5 worm cellular contexts compared by ENCODE assay signal in genomic region chrII:11501956-11502355, ce11.
TF ChIP-seq lines count a peak whose summit lies in the region.

No protein-coding gene starts in this region.

TF ChIP-seq in whole organism, L1 larva, 84 proteins besides CTCF, POLR2A, EP300 and RAD21:
- peak; percentile 7 for TF ChIP-seq nhr-20 (tag; optimal IDR thresholded peaks at IDR 0.05; lab: Kevin White, UChicago)
- no peak for TF ChIP-seq mab-9 (GFP tag; IDR thresholded peaks at IDR 0.05; lab: Robert Waterston, UW)
- peak; percentile 28 to 96 (median 84) for TF ChIP-seq elt-3 (tag; optimal IDR thresholded peaks at IDR 0.05; lab: Kevin White, UChicago)
- peak; percentile 100 for TF ChIP-seq blmp-1 (tag; optimal IDR thresholded peaks at IDR 0.05; lab: Kevin White, UChicago)
TF ChIP-seq in whole organism, L1 larva: peak in this region for 3.

TF ChIP-seq in whole organism, L2 larva, 48 proteins besides CTCF, POLR2A, EP300 and RAD21:
- TF ChIP-seq ceh-82 (tag; optimal IDR thresholded peaks at IDR 0.05; lab: Kevin White, UChicago) (no peak), sma-9 (GFP tag; optimal IDR thresholded peaks at IDR 0.05; lab: Kevin White, UChicago) (peak; percentile 56), sma-9 (tag; optimal IDR thresholded peaks at IDR 0.05; lab: Kevin White, UChicago) (no peak), blmp-1 (tag; optimal IDR thresholded peaks at IDR 0.05; lab: Kevin White, UChicago; ENCODE audit: insufficient read depth) (peak; percentile 90), ama-1 (optimal IDR thresholded peaks at IDR 0.05; lab: Kevin White, UChicago) (no peak), crh-2 (tag; optimal IDR thresholded peaks at IDR 0.05; lab: Kevin White, UChicago) (peak; percentile 5), nhr-25 (tag; optimal IDR thresholded peaks at IDR 0.05; lab: Kevin White, UChicago) (peak; percentile 7), fos-1 (tag; optimal IDR thresholded peaks at IDR 0.05; lab: Kevin White, UChicago) (peak; percentile 36), lsy-2 (tag; optimal IDR thresholded peaks at IDR 0.05; lab: Kevin White, UChicago) (peak in 1 of 2 experiments; percentile 12), nhr-21 (tag; optimal IDR thresholded peaks at IDR 0.05; lab: Kevin White, UChicago) (peak; percentile 84)

TF ChIP-seq in whole organism, L3 larva, 47 proteins besides CTCF, POLR2A, EP300 and RAD21:
- TF ChIP-seq nhr-43 (tag; optimal IDR thresholded peaks at IDR 0.05; lab: Kevin White, UChicago; ENCODE audit: poor library complexity, severe bottlenecking) (peak; percentile 81), aly-2 (tag; optimal IDR thresholded peaks at IDR 0.05; lab: Kevin White, UChicago) (no peak), nhr-23 (tag; optimal IDR thresholded peaks at IDR 0.05; lab: Kevin White, UChicago) (peak; percentile 49), ama-1 (optimal IDR thresholded peaks at IDR 0.05; lab: Kevin White, UChicago) (no peak), nhr-77 (tag; optimal IDR thresholded peaks at IDR 0.05; lab: Kevin White, UChicago) (no peak), lin-39 (tag; optimal IDR thresholded peaks at IDR 0.05; lab: Kevin White, UChicago) (no peak), egl-5 (tag; optimal IDR thresholded peaks at IDR 0.05; lab: Kevin White, UChicago) (no peak), nhr-25 (tag; optimal IDR thresholded peaks at IDR 0.05; lab: Kevin White, UChicago) (peak; percentile 60), lin-15B (tag; optimal IDR thresholded peaks at IDR 0.05; lab: Kevin White, UChicago) (no peak), fkh-10 (GFP tag; optimal IDR thresholded peaks at IDR 0.05; lab: Kevin White, UChicago) (no peak), nhr-237 (tag; optimal IDR thresholded peaks at IDR 0.05; lab: Kevin White, UChicago) (no peak), tbx-2 (tag; optimal IDR thresholded peaks at IDR 0.05; lab: Kevin White, UChicago) (peak; percentile 39), daf-12 (tag; optimal IDR thresholded peaks at IDR 0.05; lab: Kevin White, UChicago) (no peak), unc-62 (GFP tag; optimal IDR thresholded peaks at IDR 0.05; lab: Kevin White, UChicago) (no peak), elt-3 (tag; optimal IDR thresholded peaks at IDR 0.05; lab: Kevin White, UChicago) (peak; percentile 98 to 100 (median 100))

TF ChIP-seq in whole organism, L4 larva, 104 proteins besides CTCF, POLR2A, EP300 and RAD21:
- no peak for TF ChIP-seq Y75B8A.6 (GFP tag; IDR thresholded peaks at IDR 0.05; lab: Robert Waterston, UW)
- no peak for TF ChIP-seq duxl-1 (tag; optimal IDR thresholded peaks at IDR 0.05; lab: Kevin White, UChicago; ENCODE audit: poor library complexity)
- TF ChIP-seq hlh-30 (tag; optimal IDR thresholded peaks at IDR 0.05; lab: Kevin White, UChicago; ENCODE audit: insufficient read depth): no peak
- no peak for TF ChIP-seq unc-62 (GFP tag; optimal IDR thresholded peaks at IDR 0.05 in 1 of 2; lab: Kevin White, UChicago)
- TF ChIP-seq unc-62 (tag; optimal IDR thresholded peaks at IDR 0.05; lab: Kevin White, UChicago): no peak
- TF ChIP-seq lin-29 (GFP tag; IDR thresholded peaks at IDR 0.05; lab: Robert Waterston, UW): no peak
- peak; percentile 86 for TF ChIP-seq nhr-28 (tag; optimal IDR thresholded peaks at IDR 0.05; lab: Kevin White, UChicago)
- no peak for TF ChIP-seq dve-1 (tag; optimal IDR thresholded peaks at IDR 0.05; lab: Kevin White, UChicago; ENCODE audit: insufficient read depth)
- TF ChIP-seq hif-1 (tag; optimal IDR thresholded peaks at IDR 0.05; lab: Kevin White, UChicago): no peak
- no peak for TF ChIP-seq nhr-42 (GFP tag; IDR thresholded peaks at IDR 0.05; lab: Robert Waterston, UW)
- peak in 1 of 2 experiments; percentile 54 for TF ChIP-seq mdl-1 (tag; optimal IDR thresholded peaks at IDR 0.05; lab: Kevin White, UChicago)
- TF ChIP-seq dpl-1 (GFP tag; optimal IDR thresholded peaks at IDR 0.05; lab: Kevin White, UChicago): no peak
- no peak for TF ChIP-seq rbr-2 (tag; optimal IDR thresholded peaks at IDR 0.05; lab: Kevin White, UChicago)
- no peak for TF ChIP-seq nhr-6 (tag; optimal IDR thresholded peaks at IDR 0.05; lab: Kevin White, UChicago)
- no peak for TF ChIP-seq fos-1 (tag; optimal IDR thresholded peaks at IDR 0.05; lab: Kevin White, UChicago)
- TF ChIP-seq spr-3 (GFP tag; optimal IDR thresholded peaks at IDR 0.05; lab: Kevin White, UChicago): no peak
- no peak for TF ChIP-seq vab-7 (GFP tag; IDR thresholded peaks at IDR 0.05; lab: Robert Waterston, UW)
- TF ChIP-seq dmd-9 (GFP tag; IDR thresholded peaks at IDR 0.05; lab: Robert Waterston, UW): no peak
- no peak for TF ChIP-seq daf-8 (GFP tag; IDR thresholded peaks at IDR 0.05; lab: Robert Waterston, UW)
- TF ChIP-seq zag-1 (tag; optimal IDR thresholded peaks at IDR 0.05; lab: Kevin White, UChicago): no peak
- TF ChIP-seq nhr-48 (tag; optimal IDR thresholded peaks at IDR 0.05; lab: Kevin White, UChicago): peak; percentile 28
- TF ChIP-seq ZK546.5 (tag; optimal IDR thresholded peaks at IDR 0.05; lab: Kevin White, UChicago): no peak
- TF ChIP-seq mxl-3 (GFP tag; optimal IDR thresholded peaks at IDR 0.05; lab: Kevin White, UChicago): peak; percentile 68
- TF ChIP-seq nhr-25 (tag; optimal IDR thresholded peaks at IDR 0.05; lab: Kevin White, UChicago; ENCODE audit: borderline replicate concordance, insufficient read depth): peak; percentile 6
- no peak for TF ChIP-seq saeg-2 (GFP tag; IDR thresholded peaks at IDR 0.05; lab: Robert Waterston, UW)
- TF ChIP-seq lin-39 (tag; optimal IDR thresholded peaks at IDR 0.05; lab: Kevin White, UChicago): no peak
- TF ChIP-seq Y5F2A.4 (GFP tag; optimal IDR thresholded peaks at IDR 0.05; lab: Kevin White, UChicago): no peak
- TF ChIP-seq ztf-7 (tag; optimal IDR thresholded peaks at IDR 0.05; lab: Kevin White, UChicago): no peak
- peak; percentile 51 for TF ChIP-seq hlh-11 (tag; optimal IDR thresholded peaks at IDR 0.05; lab: Kevin White, UChicago)
- TF ChIP-seq zfp-2 (tag; optimal IDR thresholded peaks at IDR 0.05; lab: Kevin White, UChicago): no peak

TF ChIP-seq in whole organism, mixed stage, embryonic, 35 proteins besides CTCF, POLR2A, EP300 and RAD21:
- TF ChIP-seq ham-2 (GFP tag; optimal IDR thresholded peaks at IDR 0.05; lab: Kevin White, UChicago): peak; percentile 59
- TF ChIP-seq elt-1 (tag; optimal IDR thresholded peaks at IDR 0.05; lab: Kevin White, UChicago; ENCODE audit: borderline replicate concordance, insufficient read depth): peak; percentile 35
- peak; percentile 93 for TF ChIP-seq elt-3 (tag; optimal IDR thresholded peaks at IDR 0.05; lab: Kevin White, UChicago)
- TF ChIP-seq blmp-1 (tag; optimal IDR thresholded peaks at IDR 0.05; lab: Kevin White, UChicago): peak; percentile 91
- TF ChIP-seq nhr-12 (tag; optimal IDR thresholded peaks at IDR 0.05; lab: Kevin White, UChicago): no peak

Comparison
In these comparisons a context has a peak if more than half of its experiments do, and no peak if none do; other contexts are left out.
1. Of the 29 proteins assayed by ChIP-seq in both whole organism, L4 larva and whole organism, L1 larva: peak only in whole organism, L4 larva: nhr-28; only in whole organism, L1 larva: none; in both: none; in neither: 27; mixed calls (peak in some experiments, not most) for 1.